Worm (Caenorhabditis elegans): ENCODE data around the gene tut-1.

Gene tut-1

ce11 chrIV:97681-98080 lies 23.8 kb downstream of the tut-1 start:
- no peak for TF ChIP-seq nhr-6 (tag; optimal IDR thresholded peaks at IDR 0.05)
- TF ChIP-seq C34F6.9 (tag; optimal IDR thresholded peaks at IDR 0.05) = no peak
- no peak for TF ChIP-seq alr-1 (tag; optimal IDR thresholded peaks at IDR 0.05)
- no peak for TF ChIP-seq elt-1 (tag; optimal IDR thresholded peaks at IDR 0.05)
- no peak for TF ChIP-seq mab-5 (tag; optimal IDR thresholded peaks at IDR 0.05)
- TF ChIP-seq dmd-4 (tag; optimal IDR thresholded peaks at IDR 0.05) = no peak
- no peak for TF ChIP-seq crh-2 (tag; optimal IDR thresholded peaks at IDR 0.05)
- TF ChIP-seq lin-11 (tag; optimal IDR thresholded peaks at IDR 0.05) = no peak
- TF ChIP-seq nhr-10 (tag; optimal IDR thresholded peaks at IDR 0.05) = no peak
- no peak for TF ChIP-seq mdl-1 (tag; optimal IDR thresholded peaks at IDR 0.05)
- TF ChIP-seq lin-39 (tag; optimal IDR thresholded peaks at IDR 0.05) = no peak
- TF ChIP-seq nhr-21 (tag; optimal IDR thresholded peaks at IDR 0.05) = no peak

- no peak for TF ChIP-seq zag-1 (tag; optimal IDR thresholded peaks at IDR 0.05)
- no peak for TF ChIP-seq lin-11 (tag; optimal IDR thresholded peaks at IDR 0.05)
- TF ChIP-seq egl-27 (tag; optimal IDR thresholded peaks at IDR 0.05) = no peak
- no peak for TF ChIP-seq mbf-1 (tag; optimal IDR thresholded peaks at IDR 0.05)
These were observed 29.8 kb downstream of the tut-1 start, which contains the start of gene tpa-1 for ce11 chrIV:91680-92079. Gene tpa-1, plus strand, starts transcription at chrIV:91980.

- TF ChIP-seq fos-1 (tag; optimal IDR thresholded peaks at IDR 0.05) (peak; percentile 30), ztf-4 (tag; optimal IDR thresholded peaks at IDR 0.05) (no peak)
These were observed 31.5 kb downstream of the tut-1 start, which contains the start of gene scl-23 for ce11 chrIV:89991-90390. Gene scl-23, minus strand, starts transcription at chrIV:90091.

- no peak for TF ChIP-seq Y55F3AM.14 (GFP tag; optimal IDR thresholded peaks at IDR 0.05)
- no peak for TF ChIP-seq alr-1 (tag; optimal IDR thresholded peaks at IDR 0.05)
- no peak for TF ChIP-seq lin-13 (GFP tag; optimal IDR thresholded peaks at IDR 0.05)
- no peak for TF ChIP-seq ZK546.5 (tag; optimal IDR thresholded peaks at IDR 0.05)
- TF ChIP-seq nhr-237 (tag; optimal IDR thresholded peaks at IDR 0.05) = no peak
- no peak for TF ChIP-seq egl-27 (tag; optimal IDR thresholded peaks at IDR 0.05)
- no peak for TF ChIP-seq unc-62 (GFP tag; optimal IDR thresholded peaks at IDR 0.05)
- no peak for TF ChIP-seq nhr-77 (tag; optimal IDR thresholded peaks at IDR 0.05)
- no peak for TF ChIP-seq nhr-23 (tag; optimal IDR thresholded peaks at IDR 0.05)
- no peak for TF ChIP-seq F13H6.1 (tag; optimal IDR thresholded peaks at IDR 0.05)
- TF ChIP-seq sma-9 (GFP tag; optimal IDR thresholded peaks at IDR 0.05) = no peak
- TF ChIP-seq sma-9 (tag; optimal IDR thresholded peaks at IDR 0.05) = no peak
- no peak for TF ChIP-seq skn-1 (tag; optimal IDR thresholded peaks at IDR 0.05)
- no peak for TF ChIP-seq crh-2 (tag; optimal IDR thresholded peaks at IDR 0.05)
- TF ChIP-seq sma-3 (GFP tag; optimal IDR thresholded peaks at IDR 0.05) = no peak
- TF ChIP-seq snpc-4 (tag; optimal IDR thresholded peaks at IDR 0.05) = no peak
- no peak for TF ChIP-seq gmeb-1 (tag; optimal IDR thresholded peaks at IDR 0.05)
- no peak for TF ChIP-seq dmd-4 (tag; optimal IDR thresholded peaks at IDR 0.05)
- TF ChIP-seq nhr-25 (tag; optimal IDR thresholded peaks at IDR 0.05) = no peak
- TF ChIP-seq blmp-1 (tag; optimal IDR thresholded peaks at IDR 0.05; ENCODE audit: insufficient read depth) = no peak
These were observed 34.8 kb downstream of the tut-1 start for ce11 chrIV:86744-87143.

ce11 chrIV:82309-82708 lies 39.2 kb downstream of the tut-1 start:
- TF ChIP-seq gmeb-1 (tag; optimal IDR thresholded peaks at IDR 0.05) (no peak), mab-5 (tag; optimal IDR thresholded peaks at IDR 0.05) (no peak), sma-3 (GFP tag; optimal IDR thresholded peaks at IDR 0.05) (no peak), nhr-21 (tag; optimal IDR thresholded peaks at IDR 0.05) (no peak), elt-1 (tag; optimal IDR thresholded peaks at IDR 0.05) (no peak), peb-1 (tag; optimal IDR thresholded peaks at IDR 0.05) (no peak), nhr-6 (tag; optimal IDR thresholded peaks at IDR 0.05) (no peak), alr-1 (tag; optimal IDR thresholded peaks at IDR 0.05) (no peak), crh-2 (tag; optimal IDR thresholded peaks at IDR 0.05) (no peak), nhr-11 (tag; optimal IDR thresholded peaks at IDR 0.05) (no peak), unc-39 (tag; optimal IDR thresholded peaks at IDR 0.05) (no peak), nhr-25 (tag; optimal IDR thresholded peaks at IDR 0.05) (no peak), ceh-16 (tag; optimal IDR thresholded peaks at IDR 0.05) (no peak)

All from whole organism, L2 larva.